Worm (Caenorhabditis elegans) whole organism, late embryonic: Measurements from ENCODE around the gene clec-78.

Experiments used
- C08G9.2 ChIP-seq: sonication (generic microtip); optimal IDR thresholded peaks from 2 replicates; lab custom pipeline; 2016; ENCODE audit warnings: mild to moderate bottlenecking, missing genetic modification characterization, moderate library complexity, missing compliant biosample characterization
- ama-1 ChIP-seq: fragments of 150-350 bp; optimal IDR thresholded peaks from 2 replicates; lab custom pipeline; 2014
- ceh-18 ChIP-seq: sonication (generic microtip); optimal IDR thresholded peaks from 2 replicates; lab custom pipeline; 2016; ENCODE audit warnings: missing genetic modification characterization, missing compliant biosample characterization
- ceh-2 ChIP-seq: sonication (generic microtip); optimal IDR thresholded peaks from 2 replicates; lab custom pipeline; 2016; ENCODE audit warnings: missing genotype, missing genetic modification characterization, missing compliant biosample characterization
- ceh-22 ChIP-seq: sonication (generic microtip); optimal IDR thresholded peaks from 2 replicates; lab custom pipeline; 2017; ENCODE audit warnings: missing biosample characterization, missing genetic modification characterization
- ceh-31 ChIP-seq: sonication (generic microtip); optimal IDR thresholded peaks from 2 replicates; lab custom pipeline; 2016; ENCODE audit warnings: missing genetic modification characterization, missing compliant biosample characterization
- ceh-45 ChIP-seq: fragments of 200-800 bp; sonication (Bioruptor generic); IDR thresholded peaks from 2 replicates; pipeline ENCODE4 v1.3.6; 2022; ENCODE audit warnings: missing genetic modification reagents, missing genetic modification characterization, missing compliant biosample characterization
- ceh-48 ChIP-seq: sonication (generic microtip); optimal IDR thresholded peaks from 2 replicates; lab custom pipeline; 2016; ENCODE audit warnings: missing genetic modification characterization, inconsistent platforms, missing compliant biosample characterization
- che-1 ChIP-seq: sonication (generic microtip); optimal IDR thresholded peaks from 2 replicates; lab custom pipeline; 2016; ENCODE audit warnings: mild to moderate bottlenecking, missing genetic modification characterization, missing compliant biosample characterization
- dve-1 ChIP-seq: sonication (generic microtip); optimal IDR thresholded peaks from 2 replicates; lab custom pipeline; 2017; ENCODE audit warnings: antibody characterized with exemption, mild to moderate bottlenecking, missing genetic modification characterization, missing compliant biosample characterization
- elt-2 ChIP-seq: sonication (generic microtip); optimal IDR thresholded peaks from 2 replicates; lab custom pipeline; 2016; ENCODE audit warnings: missing genetic modification reagents, missing genetic modification characterization, missing compliant biosample characterization
- elt-4 ChIP-seq: sonication (generic microtip); optimal IDR thresholded peaks from 2 replicates; lab custom pipeline; 2016; ENCODE audit warnings: missing genetic modification characterization, missing compliant biosample characterization
- fax-1 ChIP-seq: sonication (generic microtip); optimal IDR thresholded peaks from 2 replicates; lab custom pipeline; 2016; ENCODE audit warnings: missing genotype, missing genetic modification characterization, missing compliant biosample characterization
- hlh-30 ChIP-seq: sonication (generic microtip); optimal IDR thresholded peaks from 2 replicates; lab custom pipeline; 2017; ENCODE audit warnings: antibody characterized with exemption, missing genetic modification characterization, missing compliant biosample characterization; ENCODE audit not compliant: insufficient read depth
- hlh-6 ChIP-seq: sonication (generic microtip); optimal IDR thresholded peaks from 2 replicates; lab custom pipeline; 2016; ENCODE audit warnings: missing genotype, missing genetic modification characterization, missing compliant biosample characterization
- lim-6 ChIP-seq: sonication (generic microtip); optimal IDR thresholded peaks from 2 replicates; lab custom pipeline; 2016; ENCODE audit warnings: missing genetic modification characterization, missing compliant biosample characterization
- lin-11 ChIP-seq: fragments of 200-800 bp; sonication (Bioruptor generic); optimal IDR thresholded peaks from 2 replicates; lab custom pipeline; 2018; ENCODE audit warnings: mild to moderate bottlenecking, missing genetic modification characterization, missing compliant biosample characterization
- madf-2 ChIP-seq: sonication (generic microtip); optimal IDR thresholded peaks from 2 replicates; lab custom pipeline; 2017; ENCODE audit warnings: missing genetic modification characterization, missing compliant biosample characterization
- mec-3 ChIP-seq: sonication (generic microtip); optimal IDR thresholded peaks from 2 replicates; lab custom pipeline; 2016; ENCODE audit warnings: borderline replicate concordance, missing genetic modification characterization, missing compliant biosample characterization
- nfya-1 ChIP-seq: sonication (generic microtip); optimal IDR thresholded peaks from 2 replicates; lab custom pipeline; 2017; ENCODE audit warnings: missing genetic modification characterization, mild to moderate bottlenecking, missing compliant biosample characterization, antibody characterized with exemption, moderate library complexity
- nhr-11 ChIP-seq: fragments of 150-350 bp; optimal IDR thresholded peaks from 2 replicates; lab custom pipeline; 2014; ENCODE audit warnings: missing biosample characterization, missing genetic modification characterization
- nhr-232 ChIP-seq: sonication (generic microtip); optimal IDR thresholded peaks from 2 replicates; lab custom pipeline; 2016; ENCODE audit warnings: missing genetic modification characterization, missing compliant biosample characterization
- npax-4 ChIP-seq: sonication (generic microtip); optimal IDR thresholded peaks from 2 replicates; lab custom pipeline; 2016; ENCODE audit warnings: missing genetic modification characterization, missing compliant biosample characterization
- pag-3 ChIP-seq: sonication (generic microtip); optimal IDR thresholded peaks from 2 replicates; lab custom pipeline; 2016; ENCODE audit warnings: missing compliant biosample characterization, missing genetic modification characterization, borderline replicate concordance
- pax-1 ChIP-seq: fragments of 150-350 bp; optimal IDR thresholded peaks from 2 replicates; lab custom pipeline; 2014; ENCODE audit warnings: missing biosample characterization, missing genetic modification characterization
- pha-2 ChIP-seq: sonication (generic microtip); optimal IDR thresholded peaks from 2 replicates; lab custom pipeline; 2017; ENCODE audit warnings: mild to moderate bottlenecking, missing genetic modification characterization, missing compliant biosample characterization
- pqm-1 ChIP-seq: sonication (generic microtip); optimal IDR thresholded peaks from 2 replicates; lab custom pipeline; 2016; ENCODE audit warnings: missing genetic modification characterization, missing compliant biosample characterization
- ref-2 ChIP-seq: sonication (generic microtip); optimal IDR thresholded peaks from 2 replicates; lab custom pipeline; 2016; ENCODE audit warnings: missing genetic modification characterization, missing compliant biosample characterization
- rnt-1 ChIP-seq: sonication (generic microtip); optimal IDR thresholded peaks from 2 replicates; lab custom pipeline; 2016; ENCODE audit warnings: missing genetic modification characterization, missing compliant biosample characterization
- sdc-2 ChIP-seq: sonication (generic microtip); optimal IDR thresholded peaks from 2 replicates; lab custom pipeline; 2016; ENCODE audit warnings: missing genotype, missing genetic modification characterization, missing compliant biosample characterization
- sox-4 ChIP-seq: sonication (generic microtip); optimal IDR thresholded peaks from 2 replicates; lab custom pipeline; 2017; ENCODE audit warnings: mild to moderate bottlenecking, missing genetic modification characterization, inconsistent platforms, missing compliant biosample characterization
- tbx-2 ChIP-seq: sonication (generic microtip); optimal IDR thresholded peaks from 2 replicates; lab custom pipeline; 2016; ENCODE audit warnings: missing genetic modification characterization, missing compliant biosample characterization
- unc-42 ChIP-seq: sonication (generic microtip); optimal IDR thresholded peaks from 2 replicates; lab custom pipeline; 2016; ENCODE audit warnings: missing genotype, missing genetic modification characterization, missing compliant biosample characterization

The clec-78 gene

ce11 chrIV:4007697-4008096 lies 18.8 kb downstream of the clec-78 start, which contains the start of gene W02C12.2:
W02C12.2 (minus strand) TSS chrIV:4007973.
- TF ChIP-seq sdc-2 (tag; lab: Kevin White, UChicago) (no peak), ceh-31 (tag; lab: Kevin White, UChicago) (peak; percentile 1), ceh-18 (tag; lab: Kevin White, UChicago) (no peak), unc-42 (tag; lab: Kevin White, UChicago) (peak; percentile 72), nhr-232 (tag; lab: Kevin White, UChicago) (no peak), ceh-48 (tag; lab: Kevin White, UChicago) (peak; percentile 24)

- TF ChIP-seq dve-1 (no peak), nhr-11 (tag; lab: Kevin White, UChicago) (no peak), tbx-2 (tag; lab: Kevin White, UChicago) (no peak), pag-3 (tag; lab: Kevin White, UChicago) (no peak), ceh-31 (tag; lab: Kevin White, UChicago) (no peak), madf-2 (no peak), npax-4 (tag; lab: Kevin White, UChicago) (no peak), pqm-1 (tag; lab: Kevin White, UChicago) (no peak), nfya-1 (tag; lab: Kevin White, UChicago) (no peak), ceh-18 (tag; lab: Kevin White, UChicago) (no peak), sox-4 (tag; lab: Kevin White, UChicago) (no peak), lin-11 (tag; lab: Kevin White, UChicago) (no peak), ceh-22 (no peak), lim-6 (tag; lab: Kevin White, UChicago) (no peak), ceh-2 (tag; lab: Kevin White, UChicago) (no peak)
- TF ChIP-seq, all 69 proteins: peak for 0
These were observed 19.5 kb downstream of the clec-78 start for ce11 chrIV:4008440-4008839.

DNA sequence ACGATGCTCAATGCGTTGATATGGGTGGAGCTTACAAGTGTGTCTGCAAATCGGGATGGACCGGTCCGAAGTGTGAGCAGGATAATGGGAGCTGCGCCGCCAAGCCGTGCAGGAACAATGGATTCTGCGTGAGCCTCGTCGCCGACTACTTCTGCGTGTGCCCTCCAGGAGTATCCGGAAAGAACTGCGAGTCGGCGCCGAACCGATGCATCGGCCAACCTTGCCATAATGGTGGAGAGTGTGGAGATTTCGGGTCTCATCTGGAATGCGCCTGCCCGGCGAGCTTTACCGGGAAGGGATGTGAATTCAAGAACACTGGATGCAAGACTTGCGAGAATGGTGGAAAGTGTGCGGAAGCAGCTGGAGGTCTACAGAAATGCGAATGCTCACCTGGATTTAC lies 21.0 kb downstream of the clec-78 start:
- TF ChIP-seq pax-1 (no peak), hlh-6 (tag; lab: Kevin White, UChicago) (no peak), rnt-1 (tag; lab: Kevin White, UChicago) (no peak), C08G9.2 (tag; lab: Kevin White, UChicago) (no peak), ceh-48 (tag; lab: Kevin White, UChicago) (no peak), dve-1 (no peak), mec-3 (tag; lab: Kevin White, UChicago) (no peak)

DNA sequence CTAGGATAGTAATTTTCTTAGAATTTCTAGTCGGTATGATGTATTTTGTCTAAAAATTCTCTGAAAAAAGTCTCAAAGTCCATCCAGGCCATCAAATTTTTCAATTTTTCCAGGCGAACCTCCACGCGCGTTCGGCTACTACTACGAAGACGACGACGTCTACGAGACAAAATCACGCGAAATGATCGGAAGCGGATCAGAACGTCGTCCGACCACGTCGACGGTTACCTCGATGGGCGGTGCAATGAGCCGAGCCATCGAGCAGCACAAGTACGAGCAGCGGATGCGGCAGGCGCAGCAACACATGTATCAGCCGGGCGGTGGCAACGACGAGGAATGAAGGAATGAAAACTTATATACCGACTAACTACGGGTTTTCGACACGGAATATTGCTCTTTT lies 24.7 kb downstream of the clec-78 start:
- TF ChIP-seq pha-2 (tag; lab: Kevin White, UChicago) = no peak
- no peak for TF ChIP-seq che-1 (tag; lab: Kevin White, UChicago)

DNA sequence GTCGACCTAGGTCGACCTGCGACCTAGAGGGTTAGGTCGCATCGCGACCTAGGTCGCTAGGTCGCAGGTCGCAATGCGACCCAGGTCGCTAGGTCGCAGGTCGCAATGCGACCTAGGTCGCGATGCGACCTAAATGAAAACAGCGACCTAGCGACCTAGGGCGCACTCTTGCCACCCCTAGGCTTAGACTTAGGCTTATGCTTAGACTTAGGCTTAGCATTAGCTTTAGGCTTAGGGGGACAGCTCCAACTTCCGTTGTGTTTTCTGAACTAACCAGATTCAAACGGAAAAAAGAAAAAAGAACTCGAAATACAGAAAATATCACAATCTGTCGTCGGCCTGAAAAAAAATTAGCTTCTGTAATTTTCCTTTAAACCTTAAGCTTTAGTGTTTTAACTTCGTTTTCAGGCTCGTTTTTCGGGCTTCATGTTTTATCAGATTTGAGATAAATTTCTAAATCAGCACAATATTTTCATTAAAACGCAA lies 25.5 kb downstream of the clec-78 start:
- TF ChIP-seq hlh-30 (tag; lab: Kevin White, UChicago) (no peak), fax-1 (tag; lab: Kevin White, UChicago) (no peak), elt-2 (tag; lab: Kevin White, UChicago) (no peak), ama-1 (lab: Kevin White, UChicago) (no peak)

ce11 chrIV:4015660-4016059 lies 26.8 kb downstream of the clec-78 start:
- TF ChIP-seq dve-1 (no peak), pqm-1 (tag; lab: Kevin White, UChicago) (no peak), ref-2 (no peak), elt-4 (tag; lab: Kevin White, UChicago) (no peak), ceh-45 (GFP tag; lab: Robert Waterston, UW) (no peak)
